Fruit fly (Drosophila melanogaster) ovary, adult (tissue): Measurements from ENCODE around the gene CG13251.

ENCODE experiments used
- CG17801 ChIP-seq: fragments of 200-800 bp; optimal IDR thresholded peaks from 2 replicates; lab custom pipeline; 2019; ENCODE audit warnings: missing biosample characterization, mild to moderate bottlenecking, missing genetic modification characterization, moderate library complexity; ENCODE audit not compliant: partially characterized antibody

CG13251 gene

DNA sequence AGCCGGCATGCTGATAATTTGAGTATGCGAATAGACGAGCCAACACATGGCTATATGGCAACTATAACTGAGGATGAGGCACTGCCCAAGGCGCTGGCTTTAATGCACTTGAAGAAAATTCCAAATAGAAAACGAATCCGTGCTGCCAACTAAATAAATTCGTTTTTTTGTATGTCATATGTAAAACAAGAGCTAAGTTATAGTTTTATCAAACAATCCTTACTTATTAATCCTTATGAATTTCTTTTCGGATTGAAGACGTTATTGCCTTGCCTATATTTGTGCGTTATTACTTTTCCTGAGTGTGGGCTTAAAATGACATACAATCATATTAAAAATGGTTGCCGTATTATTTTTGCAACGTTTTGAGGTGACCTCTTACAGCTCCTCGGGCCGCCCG lies 39.5 kb downstream of the CG13251 start:
- TF ChIP-seq CG17801 (GFP tag; lab: Kevin White, UChicago): no peak

- no peak for TF ChIP-seq CG17801 (GFP tag; lab: Kevin White, UChicago)
Observed at dm6 chr3L:20685079-20685478, 48.1 kb downstream of the CG13251 start.

dm6 chr3L:20687134-20687787 lies 50.3 kb downstream of the CG13251 start:
- TF ChIP-seq CG17801 (GFP tag; lab: Kevin White, UChicago): no peak

- no peak for TF ChIP-seq CG17801 (GFP tag; lab: Kevin White, UChicago)
Observed at dm6 chr3L:20688194-20688785, 51.3 kb downstream of the CG13251 start.

DNA sequence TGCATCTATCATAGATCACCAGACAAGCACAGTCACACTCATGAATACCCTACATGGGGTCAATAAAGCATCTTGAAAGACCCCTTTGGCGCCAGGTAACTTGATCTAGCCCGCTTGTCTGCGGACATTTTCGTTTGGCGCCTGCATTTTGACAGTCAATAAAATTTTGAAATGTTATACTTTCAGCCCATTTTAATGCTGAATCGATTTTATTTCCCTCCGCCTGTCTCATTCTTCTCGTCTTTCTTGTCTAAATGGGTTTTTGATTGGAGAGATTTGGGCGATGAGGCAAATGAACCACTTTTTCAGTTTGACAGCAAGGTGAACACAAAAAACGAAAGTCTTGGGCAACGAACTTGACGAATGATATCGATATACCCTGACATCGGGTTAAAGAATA lies 53.1 kb downstream of the CG13251 start:
- TF ChIP-seq CG17801 (GFP tag; lab: Kevin White, UChicago): no peak
